Fruit fly (Drosophila melanogaster) whole organism, embryonic: ENCODE results near the gene CG6163.

Experiments
- ATbp ChIP-seq: fragments of 200-800 bp; sonication (Bioruptor generic); optimal IDR thresholded peaks from 2 replicates; lab custom pipeline; 2017; ENCODE audit warnings: missing biosample characterization, mild to moderate bottlenecking, missing genetic modification characterization, missing genetic modification reagents
- Atf6 ChIP-seq: fragments of 200-800 bp; sonication (Bioruptor generic); IDR thresholded peaks from 2 replicates; pipeline ENCODE4 v1.3.6; 2022; ENCODE audit warnings: missing biosample characterization, missing genetic modification characterization
- CG11696 ChIP-seq: fragments of 200-800 bp; sonication (Bioruptor generic); IDR thresholded peaks from 2 replicates; pipeline ENCODE4 v1.3.6; 2022; ENCODE audit warnings: missing biosample characterization, missing genetic modification characterization
- CG12219 ChIP-seq: fragments of 200-800 bp; sonication (Bioruptor generic); optimal IDR thresholded peaks from 3 replicates; lab custom pipeline; 2018; ENCODE audit warnings: missing biosample characterization, mild to moderate bottlenecking, missing genetic modification characterization
- CG12942 ChIP-seq: fragments of 200-800 bp; sonication (Bioruptor generic); optimal IDR thresholded peaks from 3 replicates; lab custom pipeline; 2016; ENCODE audit warnings: missing biosample characterization, missing genetic modification characterization
- CG13424 ChIP-seq: fragments of 200-800 bp; sonication (Bioruptor generic); optimal IDR thresholded peaks from 2 replicates; lab custom pipeline; 2019; ENCODE audit warnings: missing biosample characterization, mild to moderate bottlenecking, missing genetic modification characterization, moderate library complexity
- CG17361 ChIP-seq: fragments of 200-800 bp; sonication (Bioruptor generic); IDR thresholded peaks from 3 replicates; pipeline ENCODE4 v1.3.6; 2022; ENCODE audit warnings: missing biosample characterization, missing genetic modification characterization
- CG2678 ChIP-seq: fragments of 200-800 bp; sonication (Bioruptor generic); optimal IDR thresholded peaks from 3 replicates; lab custom pipeline; 2019; ENCODE audit warnings: missing biosample characterization, mild to moderate bottlenecking, missing genetic modification characterization, moderate library complexity
- CG32772 ChIP-seq: fragments of 200-800 bp; sonication (Bioruptor generic); IDR thresholded peaks from 2 replicates; pipeline ENCODE4 v1.3.6; 2022; ENCODE audit warnings: missing biosample characterization, missing genetic modification characterization
- CG33557 ChIP-seq: fragments of 200-800 bp; sonication (Bioruptor generic); optimal IDR thresholded peaks from 2 replicates; lab custom pipeline; 2019; ENCODE audit warnings: missing biosample characterization, mild to moderate bottlenecking, missing genetic modification characterization, moderate library complexity
- CG3407 ChIP-seq: fragments of 200-800 bp; sonication (Bioruptor generic); optimal IDR thresholded peaks from 2 replicates; lab custom pipeline; 2018; ENCODE audit warnings: missing biosample characterization, mild to moderate bottlenecking, missing genetic modification characterization
- CG4360 ChIP-seq: fragments of 200-800 bp; sonication (Bioruptor generic); IDR thresholded peaks from 2 replicates; pipeline ENCODE4 v1.3.6; 2022; ENCODE audit warnings: missing biosample characterization, missing genetic modification characterization
- CG4617 ChIP-seq: fragments of 200-800 bp; sonication (Bioruptor generic); optimal IDR thresholded peaks from 3 replicates; lab custom pipeline; 2016; ENCODE audit warnings: missing biosample characterization, missing genetic modification characterization, borderline replicate concordance
- CG6254 ChIP-seq: fragments of 200-800 bp; sonication (Bioruptor generic); optimal IDR thresholded peaks from 3 replicates; lab custom pipeline; 2017; ENCODE audit warnings: mild to moderate bottlenecking, missing biosample characterization, missing genetic modification reagents, missing genetic modification characterization
- CG7357 ChIP-seq: fragments of 200-800 bp; sonication (Bioruptor generic); IDR thresholded peaks from 3 replicates; pipeline ENCODE4 v1.3.6; 2022; ENCODE audit warnings: missing biosample characterization, missing genetic modification characterization
- CG7839 ChIP-seq: fragments of 200-800 bp; sonication (Bioruptor generic); optimal IDR thresholded peaks from 3 replicates; lab custom pipeline; 2018; ENCODE audit warnings: missing biosample characterization, mild to moderate bottlenecking, missing genetic modification characterization, moderate library complexity
- CG8290 ChIP-seq, 3 experiments: fragments of 200-800 bp; sonication (Bioruptor generic); optimal IDR thresholded peaks; 2 replicates each; lab custom pipeline; 2016 to 2019; ENCODE audit warnings: missing biosample characterization in 3 of 3, missing genetic modification characterization in 3 of 3, mild to moderate bottlenecking in 2 of 3, moderate library complexity in 1 of 3
- CG8924 ChIP-seq: fragments of 200-800 bp; optimal IDR thresholded peaks from 3 replicates; lab custom pipeline; 2019; ENCODE audit warnings: missing biosample characterization, mild to moderate bottlenecking, missing genetic modification characterization, moderate library complexity
- CG9437 ChIP-seq: fragments of 200-800 bp; sonication (Bioruptor generic); optimal IDR thresholded peaks from 2 replicates; lab custom pipeline; 2018; ENCODE audit warnings: missing biosample characterization, mild to moderate bottlenecking, missing genetic modification characterization
- CG9727 ChIP-seq: fragments of 200-800 bp; sonication (Bioruptor generic); optimal IDR thresholded peaks from 3 replicates; lab custom pipeline; 2017; ENCODE audit warnings: missing biosample characterization, mild to moderate bottlenecking, missing genetic modification characterization
- D ChIP-seq, 2 experiments: fragments of 200-800 bp in 1 of 2; fragments of >200 bp in 1 of 2; sonication (Bioruptor generic) in 1 of 2; optimal IDR thresholded peaks; 2 replicates in 1 of 2; 3 replicates in 1 of 2; lab custom pipeline; 2017; ENCODE audit warnings: mild to moderate bottlenecking in 1 of 2, missing biosample characterization in 1 of 2, missing genetic modification characterization in 1 of 2, missing genetic modification reagents in 1 of 2
- Dbx ChIP-seq: fragments of 200-800 bp; sonication (Bioruptor generic); IDR thresholded peaks from 3 replicates; pipeline ENCODE4 v1.3.6; 2022; ENCODE audit warnings: missing biosample characterization, missing genetic modification characterization
- E2f2 ChIP-seq: fragments of 200-800 bp; sonication (Bioruptor generic); IDR thresholded peaks from 2 replicates; pipeline ENCODE4 v1.3.6; 2022; ENCODE audit warnings: missing biosample characterization, missing genetic modification characterization
- Ets65A ChIP-seq: fragments of 200-800 bp; sonication (Bioruptor generic); peaks from one replicate; lab custom pipeline; 2016; ENCODE audit warnings: missing biosample characterization, missing genetic modification characterization
- H15 ChIP-seq: fragments of 200-800 bp; sonication (Bioruptor generic); IDR thresholded peaks from 3 replicates; pipeline ENCODE4 v1.3.6; 2022; ENCODE audit warnings: missing biosample characterization, missing genetic modification characterization
- HmgZ ChIP-seq: fragments of 200-800 bp; sonication (Bioruptor generic); optimal IDR thresholded peaks from 2 replicates; lab custom pipeline; 2018; ENCODE audit warnings: missing biosample characterization, mild to moderate bottlenecking, missing genetic modification characterization
- Lim3 ChIP-seq: fragments of 200-800 bp; sonication (Bioruptor generic); IDR thresholded peaks from 2 replicates; pipeline ENCODE4 v1.3.6; 2022; ENCODE audit warnings: missing biosample characterization, missing genetic modification characterization
- Med ChIP-seq: fragments of 200-800 bp; sonication (Bioruptor generic); peaks from one replicate; lab custom pipeline; 2016; ENCODE audit warnings: missing biosample characterization, missing genetic modification characterization, mild to moderate bottlenecking, inconsistent platforms, moderate library complexity
- Oli ChIP-seq: fragments of 200-800 bp; sonication (Bioruptor generic); optimal IDR thresholded peaks from 2 replicates; lab custom pipeline; 2018; ENCODE audit warnings: missing biosample characterization, mild to moderate bottlenecking, missing genetic modification characterization, moderate library complexity
- Ptx1 ChIP-seq: fragments of 200-800 bp; sonication (Bioruptor generic); IDR thresholded peaks from 2 replicates; pipeline ENCODE4 v1.3.6; 2022; ENCODE audit warnings: missing biosample characterization, missing genetic modification characterization
- ato ChIP-seq: fragments of 200-800 bp; sonication (Bioruptor generic); IDR thresholded peaks from 2 replicates; pipeline ENCODE4 v1.3.6; 2022; ENCODE audit warnings: missing biosample characterization, missing genetic modification characterization; ENCODE audit not compliant: partially characterized antibody
- bsh ChIP-seq, 2 experiments: fragments of 200-800 bp; sonication (Bioruptor generic); optimal IDR thresholded peaks; 2 replicates each; lab custom pipeline; 2017 to 2018; ENCODE audit warnings: mild to moderate bottlenecking in 2 of 2, missing biosample characterization in 2 of 2, missing genetic modification characterization in 2 of 2, moderate library complexity in 1 of 2
- chn ChIP-seq: fragments of 200-800 bp; sonication (Bioruptor generic); optimal IDR thresholded peaks from 2 replicates; lab custom pipeline; 2016; ENCODE audit warnings: missing biosample characterization, missing genetic modification characterization
- croc ChIP-seq: fragments of 200-800 bp; sonication (Bioruptor generic); conservative IDR thresholded peaks from 3 replicates; pipeline ENCODE4 v1.3.6; 2022; ENCODE audit warnings: missing biosample characterization, missing genetic modification characterization
- dati ChIP-seq: fragments of 200-800 bp; sonication (Bioruptor generic); IDR thresholded peaks from 2 replicates; pipeline ENCODE4 v1.3.6; 2022; ENCODE audit warnings: missing biosample characterization, missing genetic modification characterization
- dmrt11E ChIP-seq: fragments of 200-800 bp; sonication (Bioruptor generic); optimal IDR thresholded peaks from 3 replicates; lab custom pipeline; 2018; ENCODE audit warnings: missing biosample characterization, mild to moderate bottlenecking, missing genetic modification characterization, moderate library complexity
- fd96Cb ChIP-seq: fragments of 200-800 bp; sonication (Bioruptor generic); optimal IDR thresholded peaks from 2 replicates; lab custom pipeline; 2018; ENCODE audit warnings: missing biosample characterization, mild to moderate bottlenecking, missing genetic modification characterization, moderate library complexity
- gem ChIP-seq: fragments of 200-800 bp; sonication (Bioruptor generic); optimal IDR thresholded peaks from 2 replicates; lab custom pipeline; 2019; ENCODE audit warnings: missing biosample characterization, mild to moderate bottlenecking, missing genetic modification characterization, moderate library complexity
- gt ChIP-seq: fragments of 200-800 bp; sonication (Bioruptor generic); IDR thresholded peaks from 2 replicates; pipeline ENCODE4 v1.3.6; 2022; ENCODE audit warnings: missing biosample characterization, missing genetic modification characterization
- hb ChIP-seq: fragments of 200-800 bp; sonication (Bioruptor generic); IDR thresholded peaks from 3 replicates; pipeline ENCODE4 v1.3.6; 2022; ENCODE audit warnings: missing biosample characterization, missing genetic modification characterization; ENCODE audit not compliant: partially characterized antibody
- lbe ChIP-seq: fragments of 200-800 bp; sonication (Bioruptor generic); optimal IDR thresholded peaks from 2 replicates; lab custom pipeline; 2016; ENCODE audit warnings: missing biosample characterization, mild to moderate bottlenecking, missing genetic modification characterization
- lov ChIP-seq, 2 experiments: fragments of 200-800 bp in 1 of 2; fragments of >200 bp in 1 of 2; sonication (Bioruptor generic) in 1 of 2; IDR thresholded peaks in 1 of 2; optimal IDR thresholded peaks in 1 of 2; 2 replicates in 1 of 2; 3 replicates in 1 of 2; pipeline versions ENCODE4 v1.3.6 to Lab custom; 2017 to 2022; ENCODE audit warnings: missing biosample characterization in 1 of 2, missing genetic modification characterization in 1 of 2
- rib ChIP-seq: fragments of 200-800 bp; sonication (Bioruptor generic); IDR thresholded peaks from 2 replicates; pipeline ENCODE4 v1.3.6; 2022; ENCODE audit warnings: missing biosample characterization, missing genetic modification characterization
- sens-2 ChIP-seq: fragments of 200-800 bp; sonication (Bioruptor generic); IDR thresholded peaks from 2 replicates; pipeline ENCODE4 v1.3.6; 2022; ENCODE audit warnings: missing biosample characterization, missing genetic modification characterization
- tio ChIP-seq: fragments of 200-800 bp; sonication (Bioruptor generic); optimal IDR thresholded peaks from 2 replicates; lab custom pipeline; 2017; ENCODE audit warnings: missing biosample characterization, missing genetic modification characterization, inconsistent platforms
- tup ChIP-seq: fragments of 200-800 bp; sonication (Bioruptor generic); optimal IDR thresholded peaks from 2 replicates; lab custom pipeline; 2016; ENCODE audit warnings: missing biosample characterization, mild to moderate bottlenecking, missing genetic modification characterization, moderate library complexity
- vnd ChIP-seq: fragments of 200-800 bp; sonication (Bioruptor generic); IDR thresholded peaks from 3 replicates; pipeline ENCODE4 v1.3.6; 2022; ENCODE audit warnings: missing biosample characterization, missing genetic modification characterization; ENCODE audit not compliant: partially characterized antibody

Gene CG6163

dm6 chr3L:11388964-11389625 lies 24.4 kb upstream of the CG6163 start (continued):
- no peak for TF ChIP-seq CG8290 (GFP tag; optimal IDR thresholded peaks at IDR 0.05; lab: Kevin White, UChicago)
- TF ChIP-seq CG8290 (tag; optimal IDR thresholded peaks at IDR 0.05; lab: Kevin White, UChicago) = peak in 1 of 2 experiments; percentile 8
- TF ChIP-seq Med (GFP tag; lab: Kevin White, UChicago) = peak; percentile 67
- TF ChIP-seq Ets65A (GFP tag; lab: Kevin White, UChicago) = peak; percentile 40
- TF ChIP-seq CG33557 (GFP tag; lab: Kevin White, UChicago) = peak; percentile 19
- TF ChIP-seq Ptx1 (GFP tag; lab: Robert Waterston, UW) = peak; percentile 60
- TF ChIP-seq CG4360 (GFP tag; lab: Robert Waterston, UW) = peak; percentile 94
- peak; percentile 34 for TF ChIP-seq tio (GFP tag; lab: Kevin White, UChicago)
- peak; percentile 64 for TF ChIP-seq CG7839 (tag; lab: Kevin White, UChicago)
- peak; percentile 10 for TF ChIP-seq CG12219 (GFP tag; lab: Kevin White, UChicago)
- TF ChIP-seq CG3407 = no peak
- TF ChIP-seq bsh (GFP tag; optimal IDR thresholded peaks at IDR 0.05; lab: Kevin White, UChicago) = peak; percentile 53 to 62
- peak; percentile 49 for TF ChIP-seq CG9437
- peak; percentile 69 for TF ChIP-seq CG2678 (tag; lab: Kevin White, UChicago)
- peak; percentile 43 for TF ChIP-seq dmrt11E
- peak; percentile 17 for TF ChIP-seq CG6254 (GFP tag; lab: Kevin White, UChicago)
- no peak for TF ChIP-seq Lim3
- TF ChIP-seq CG8924 (tag; lab: Kevin White, UChicago) = peak; percentile 41
- no peak for TF ChIP-seq Atf6 (GFP tag; lab: Robert Waterston, UW)
- peak; percentile 55 for TF ChIP-seq fd96Cb
- no peak for TF ChIP-seq gt (GFP tag; lab: Robert Waterston, UW)
- peak; percentile 36 for TF ChIP-seq Oli (tag; lab: Kevin White, UChicago)
- TF ChIP-seq ato (GFP tag; lab: Robert Waterston, UW) = no peak
- peak; percentile 45; the same call in 1 of the 2 replicates for TF ChIP-seq E2f2 (GFP tag; lab: Robert Waterston, UW)
- peak; percentile 44; the same call in 1 of the 3 replicates for TF ChIP-seq Dbx
- peak; percentile 51; the same call in 2 of the 3 replicates for TF ChIP-seq croc
- no peak for TF ChIP-seq CG4617
- no peak for TF ChIP-seq D (optimal IDR thresholded peaks at IDR 0.05; lab: Kevin White, UChicago)
- TF ChIP-seq D (GFP tag; optimal IDR thresholded peaks at IDR 0.05; lab: Kevin White, UChicago) = peak; percentile 21
- TF ChIP-seq vnd (GFP tag; lab: Robert Waterston, UW) = no peak
- peak; percentile 41; the same call in 1 of the 2 replicates for TF ChIP-seq CG32772
- peak; percentile 74 for TF ChIP-seq gem
- no peak for TF ChIP-seq tup
- peak; percentile 46 for TF ChIP-seq CG9727 (GFP tag; lab: Kevin White, UChicago)
- TF ChIP-seq lov (optimal IDR thresholded peaks at IDR 0.05; lab: Kevin White, UChicago) = no peak
- 0 out of 3 replicates have a peak, but pooled peaks have one; percentile 23 for TF ChIP-seq lov (GFP tag; IDR thresholded peaks at IDR 0.05; lab: Robert Waterston, UW)
- peak; percentile 60 for TF ChIP-seq CG17361 (GFP tag; lab: Robert Waterston, UW)
- peak; percentile 15 for TF ChIP-seq ATbp
- TF ChIP-seq sens-2 (GFP tag; lab: Robert Waterston, UW) = 0 out of 2 replicates have a peak, but pooled peaks have one; percentile 10
- TF ChIP-seq CG12942 (GFP tag; lab: Kevin White, UChicago) = peak; percentile 12
- TF ChIP-seq dati (GFP tag; lab: Robert Waterston, UW) = no peak
- peak; percentile 62 for TF ChIP-seq CG13424 (tag; lab: Kevin White, UChicago)
- no peak for TF ChIP-seq HmgZ (tag; lab: Kevin White, UChicago)
- no peak for TF ChIP-seq CG11696 (GFP tag; lab: Robert Waterston, UW)
- 0 out of 3 replicates have a peak, but pooled peaks have one; percentile 35 for TF ChIP-seq CG7357
- no peak for TF ChIP-seq chn
- TF ChIP-seq lbe (GFP tag; lab: Kevin White, UChicago) = peak; percentile 42
- TF ChIP-seq H15 (GFP tag; lab: Robert Waterston, UW) = no peak
- no peak for TF ChIP-seq hb (GFP tag; lab: Robert Waterston, UW)
- no peak for TF ChIP-seq rib (GFP tag; lab: Robert Waterston, UW)
